Worm (Caenorhabditis elegans) whole organism, young adult: ENCODE data around the gene T01D1.5.
A peak's percentile ranks its signal among the peaks of the same experiment; 100 is the strongest.

Experiments
- D2030.7 ChIP-seq: fragments of 200-800 bp; sonication (Bioruptor generic); IDR thresholded peaks from 2 replicates; pipeline ENCODE4 v1.3.6; 2022; ENCODE audit warnings: missing genetic modification reagents, missing genetic modification characterization, missing compliant biosample characterization
- F33H1.4 ChIP-seq: fragments of 200-800 bp; sonication (Bioruptor generic); IDR thresholded peaks from 2 replicates; pipeline ENCODE4 v1.3.6; 2022; ENCODE audit warnings: missing genetic modification reagents, missing genetic modification characterization, missing compliant biosample characterization
- F39B2.1 ChIP-seq: fragments of 200-800 bp; sonication (Bioruptor generic); IDR thresholded peaks from 2 replicates; pipeline ENCODE4 v1.3.6; 2022; ENCODE audit warnings: missing genetic modification reagents, missing genetic modification characterization, missing compliant biosample characterization
- F52B5.7 ChIP-seq: sonication (generic microtip); optimal IDR thresholded peaks from 2 replicates; lab custom pipeline; 2016; ENCODE audit warnings: mild to moderate bottlenecking, missing genetic modification characterization, missing compliant biosample characterization
- F57C9.4 ChIP-seq: sonication (generic microtip); optimal IDR thresholded peaks from 2 replicates; lab custom pipeline; 2017; ENCODE audit warnings: mild to moderate bottlenecking, missing genetic modification characterization, missing compliant biosample characterization
- K12H6.12 ChIP-seq: fragments of 200-800 bp; sonication (Bioruptor generic); optimal IDR thresholded peaks from 2 replicates; lab custom pipeline; 2018; ENCODE audit warnings: mild to moderate bottlenecking, missing genetic modification characterization, missing compliant biosample characterization
- Y53F4B.3 ChIP-seq: fragments of 200-800 bp; sonication (Bioruptor generic); IDR thresholded peaks from 2 replicates; pipeline ENCODE4 v1.3.6; 2022; ENCODE audit warnings: missing genetic modification reagents, missing genetic modification characterization, missing compliant biosample characterization
- Y79H2A.3 ChIP-seq: fragments of 200-800 bp; sonication (Bioruptor generic); conservative IDR thresholded peaks from 2 replicates; pipeline ENCODE4 v1.3.6; 2022; ENCODE audit warnings: missing genetic modification reagents, missing genetic modification characterization, missing compliant biosample characterization
- aptf-3 ChIP-seq: fragments of 200-800 bp; sonication (Bioruptor generic); IDR thresholded peaks from 2 replicates; pipeline ENCODE4 v1.3.6; 2022; ENCODE audit warnings: missing genetic modification characterization, missing compliant biosample characterization
- atf-7 ChIP-seq: sonication (generic microtip); optimal IDR thresholded peaks from 2 replicates; lab custom pipeline; 2017; ENCODE audit warnings: mild to moderate bottlenecking, missing genetic modification characterization, missing compliant biosample characterization
- athp-1 ChIP-seq: sonication (generic microtip); optimal IDR thresholded peaks from 2 replicates; lab custom pipeline; 2017; ENCODE audit warnings: mild to moderate bottlenecking, missing genetic modification characterization, missing compliant biosample characterization
- cebp-1 ChIP-seq, 2 experiments: fragments of 200-800 bp in 1 of 2; sonication (Bioruptor generic) in 1 of 2; sonication (generic microtip) in 1 of 2; IDR thresholded peaks in 1 of 2; optimal IDR thresholded peaks in 1 of 2; 2 replicates each; pipeline versions ENCODE4 v1.3.6 to Lab custom; 2017 to 2022; ENCODE audit warnings: missing compliant biosample characterization in 2 of 2, missing genetic modification characterization in 2 of 2, mild to moderate bottlenecking in 1 of 2, missing genetic modification reagents in 1 of 2, moderate library complexity in 1 of 2
- ceh-27 ChIP-seq: fragments of 200-800 bp; sonication (Bioruptor generic); optimal IDR thresholded peaks from 2 replicates; lab custom pipeline; 2018; ENCODE audit warnings: mild to moderate bottlenecking, missing genetic modification characterization, moderate library complexity, missing compliant biosample characterization
- ceh-79 ChIP-seq: sonication (generic microtip); optimal IDR thresholded peaks from 2 replicates; lab custom pipeline; 2017; ENCODE audit warnings: mild to moderate bottlenecking, missing genetic modification characterization, missing compliant biosample characterization
- ceh-91 ChIP-seq: fragments of 200-800 bp; sonication (Bioruptor generic); IDR thresholded peaks from 2 replicates; pipeline ENCODE4 v1.3.6; 2022; ENCODE audit warnings: missing genetic modification reagents, missing genetic modification characterization, missing compliant biosample characterization
- fkh-3 ChIP-seq: sonication (generic microtip); optimal IDR thresholded peaks from 2 replicates; lab custom pipeline; 2016; ENCODE audit warnings: mild to moderate bottlenecking, missing genetic modification characterization, missing compliant biosample characterization
- gei-17 ChIP-seq: fragments of 200-800 bp; sonication (Bioruptor generic); optimal IDR thresholded peaks from 2 replicates; lab custom pipeline; 2018; ENCODE audit warnings: mild to moderate bottlenecking, missing genetic modification characterization, missing compliant biosample characterization
- hlh-12 ChIP-seq: sonication (generic microtip); optimal IDR thresholded peaks from 2 replicates; lab custom pipeline; 2016; ENCODE audit warnings: missing genetic modification characterization, missing compliant biosample characterization
- lin-35 ChIP-seq, 3 experiments: fragments of 150-350 bp in 2 of 3; sonication (generic microtip) in 1 of 3; optimal IDR thresholded peaks; 2 replicates each; lab custom pipeline; 2014 to 2018; ENCODE audit warnings: missing biosample characterization in 3 of 3, missing genetic modification characterization in 3 of 3, missing genetic modification reagents in 3 of 3
- lin-54 ChIP-seq: fragments of 200-800 bp; sonication (Bioruptor generic); optimal IDR thresholded peaks from 2 replicates; lab custom pipeline; 2018; ENCODE audit warnings: mild to moderate bottlenecking, missing genetic modification characterization, missing compliant biosample characterization
- lsl-1 ChIP-seq: fragments of 200-800 bp; sonication (Bioruptor generic); optimal IDR thresholded peaks from 2 replicates; lab custom pipeline; 2018; ENCODE audit warnings: mild to moderate bottlenecking, missing genetic modification characterization, moderate library complexity, missing compliant biosample characterization
- lsy-27 ChIP-seq: sonication (generic microtip); optimal IDR thresholded peaks from 2 replicates; lab custom pipeline; 2017; ENCODE audit warnings: missing genetic modification characterization, mild to moderate bottlenecking, missing compliant biosample characterization, antibody characterized with exemption, missing genotype, borderline replicate concordance; ENCODE audit not compliant: insufficient read depth
- madf-6 ChIP-seq: fragments of 200-800 bp; sonication (Bioruptor generic); IDR thresholded peaks from 2 replicates; pipeline ENCODE4 v1.3.6; 2022; ENCODE audit warnings: missing genetic modification reagents, missing genetic modification characterization, missing compliant biosample characterization
- madf-8 ChIP-seq: fragments of 200-800 bp; sonication (Bioruptor generic); conservative IDR thresholded peaks from 2 replicates; pipeline ENCODE4 v1.3.6; 2022; ENCODE audit warnings: missing genetic modification reagents, missing genetic modification characterization, missing compliant biosample characterization
- pbrm-1 ChIP-seq: fragments of 200-800 bp; sonication (Bioruptor generic); IDR thresholded peaks from 2 replicates; pipeline ENCODE4 v1.3.6; 2022; ENCODE audit warnings: missing genetic modification reagents, missing genetic modification characterization, missing compliant biosample characterization
- rcor-1 ChIP-seq: fragments of 200-800 bp; sonication (Bioruptor generic); IDR thresholded peaks from 2 replicates; pipeline ENCODE4 v1.3.6; 2022; ENCODE audit warnings: missing genetic modification reagents, missing genetic modification characterization, missing compliant biosample characterization
- rec-8 ChIP-seq, 2 experiments: sonication (generic microtip); optimal IDR thresholded peaks; 2 replicates each; lab custom pipeline; 2016; ENCODE audit warnings: mild to moderate bottlenecking in 2 of 2, missing genetic modification characterization in 2 of 2, missing genetic modification reagents in 2 of 2, missing genotype in 2 of 2, missing biosample characterization in 1 of 2, missing compliant biosample characterization in 1 of 2, moderate library complexity in 1 of 2
- sea-2 ChIP-seq: fragments of 200-800 bp; sonication (Bioruptor generic); IDR thresholded peaks from 2 replicates; pipeline ENCODE4 v1.3.6; 2022; ENCODE audit warnings: missing genetic modification characterization, missing compliant biosample characterization
- snpc-3.4 ChIP-seq: sonication (generic microtip); optimal IDR thresholded peaks from 2 replicates; lab custom pipeline; 2017; ENCODE audit warnings: missing genetic modification characterization, mild to moderate bottlenecking, missing compliant biosample characterization, antibody characterized with exemption, moderate library complexity, missing genotype, missing genetic modification reagents
- snpc-4 ChIP-seq, 5 experiments: fragments of 150-350 bp in 1 of 5; sonication (generic microtip) in 4 of 5; optimal IDR thresholded peaks; 2 replicates each; lab custom pipeline; 2014 to 2018; ENCODE audit warnings: missing genetic modification characterization in 5 of 5, missing biosample characterization in 3 of 5, antibody characterized with exemption in 2 of 5, mild to moderate bottlenecking in 2 of 5, missing compliant biosample characterization in 2 of 5, missing genotype in 2 of 5, moderate library complexity in 2 of 5, missing genetic modification reagents in 1 of 5
- somi-1 ChIP-seq: fragments of 200-800 bp; sonication (Bioruptor generic); optimal IDR thresholded peaks from 2 replicates; lab custom pipeline; 2018; ENCODE audit warnings: mild to moderate bottlenecking, missing genetic modification characterization, missing compliant biosample characterization
- sptf-2 ChIP-seq: fragments of 200-800 bp; sonication (Bioruptor generic); optimal IDR thresholded peaks from 2 replicates; lab custom pipeline; 2018; ENCODE audit warnings: mild to moderate bottlenecking, missing genetic modification characterization, missing compliant biosample characterization
- xnd-1 ChIP-seq: sonication (generic microtip); optimal IDR thresholded peaks from 2 replicates; lab custom pipeline; 2016; ENCODE audit warnings: missing genotype, missing genetic modification reagents, missing genetic modification characterization, missing compliant biosample characterization
- zfh-2 ChIP-seq: fragments of 200-800 bp; sonication (Bioruptor generic); conservative IDR thresholded peaks from 2 replicates; pipeline ENCODE4 v1.3.6; 2022; ENCODE audit warnings: missing genetic modification reagents, missing genetic modification characterization, missing compliant biosample characterization
- ztf-18 ChIP-seq: sonication (generic microtip); optimal IDR thresholded peaks from 2 replicates; lab custom pipeline; 2016; ENCODE audit warnings: missing genotype, mild to moderate bottlenecking, missing genetic modification characterization, missing compliant biosample characterization
- ztf-22 ChIP-seq: fragments of 200-800 bp; sonication (Bioruptor generic); optimal IDR thresholded peaks from 2 replicates; lab custom pipeline; 2018; ENCODE audit warnings: mild to moderate bottlenecking, missing genetic modification characterization, moderate library complexity, missing compliant biosample characterization
- ztf-26 ChIP-seq: sonication (generic microtip); optimal IDR thresholded peaks from 2 replicates; lab custom pipeline; 2017; ENCODE audit warnings: missing genetic modification characterization, missing compliant biosample characterization
- ztf-6 ChIP-seq: fragments of 200-800 bp; sonication (Bioruptor generic); IDR thresholded peaks from 2 replicates; pipeline ENCODE4 v1.3.6; 2022; ENCODE audit warnings: missing genetic modification reagents, missing genetic modification characterization, missing compliant biosample characterization

Gene T01D1.5

ce11 chrII:221212-221611 is 32.3 kb upstream of the T01D1.5 start (continued):
- TF ChIP-seq F39B2.1 (GFP tag; lab: Robert Waterston, UW): no peak
- TF ChIP-seq sea-2 (GFP tag; lab: Robert Waterston, UW): 0 out of 2 replicates have a peak, but pooled peaks have one; percentile 37
- TF ChIP-seq fkh-3: no peak
- no peak for TF ChIP-seq snpc-4 (GFP tag; optimal IDR thresholded peaks at IDR 0.05; lab: Kevin White, UChicago)
- TF ChIP-seq snpc-4 (tag; optimal IDR thresholded peaks at IDR 0.05; lab: Kevin White, UChicago): peak in 3 of 4 experiments; percentile 4 to 67 (median 31)
- no peak for TF ChIP-seq F52B5.7 (tag; lab: Kevin White, UChicago)
- TF ChIP-seq, all 124 proteins: peak for 37

- TF ChIP-seq ztf-22 (GFP tag; lab: Kevin White, UChicago): no peak
- TF ChIP-seq pbrm-1 (GFP tag; lab: Robert Waterston, UW): no peak
- peak; percentile 47; the same call in 1 of the 2 replicates for TF ChIP-seq madf-6 (GFP tag; lab: Robert Waterston, UW)
- no peak for TF ChIP-seq somi-1 (GFP tag; lab: Kevin White, UChicago)
- peak; percentile 13; the same call in 1 of the 2 replicates for TF ChIP-seq D2030.7 (GFP tag; lab: Robert Waterston, UW)
- TF ChIP-seq F33H1.4 (GFP tag; lab: Robert Waterston, UW): peak; percentile 75
- TF ChIP-seq cebp-1 (GFP tag; IDR thresholded peaks at IDR 0.05; lab: Robert Waterston, UW): no peak
- TF ChIP-seq cebp-1 (tag; optimal IDR thresholded peaks at IDR 0.05; lab: Kevin White, UChicago): peak; percentile 35
- TF ChIP-seq xnd-1 (tag; lab: Kevin White, UChicago): peak; percentile 80
- TF ChIP-seq madf-8: peak; percentile 45
- peak; percentile 90 for TF ChIP-seq lsl-1
Measured at ce11 chrII:220602-221001, 31.7 kb upstream of the T01D1.5 start, which contains the start of gene ubxn-3. TSS of gene ubxn-3 (minus strand) at chrII:220667.

- TF ChIP-seq lin-35 (GFP tag; optimal IDR thresholded peaks at IDR 0.05; lab: Kevin White, UChicago) (no peak), zfh-2 (GFP tag; lab: Robert Waterston, UW) (peak; percentile 44; the same call in 1 of the 2 replicates), snpc-3.4 (no peak), D2030.7 (GFP tag; lab: Robert Waterston, UW) (no peak), ceh-79 (tag; lab: Kevin White, UChicago) (no peak)
Measured at ce11 chrII:219846-220503, 31.1 kb upstream of the T01D1.5 start.

DNA sequence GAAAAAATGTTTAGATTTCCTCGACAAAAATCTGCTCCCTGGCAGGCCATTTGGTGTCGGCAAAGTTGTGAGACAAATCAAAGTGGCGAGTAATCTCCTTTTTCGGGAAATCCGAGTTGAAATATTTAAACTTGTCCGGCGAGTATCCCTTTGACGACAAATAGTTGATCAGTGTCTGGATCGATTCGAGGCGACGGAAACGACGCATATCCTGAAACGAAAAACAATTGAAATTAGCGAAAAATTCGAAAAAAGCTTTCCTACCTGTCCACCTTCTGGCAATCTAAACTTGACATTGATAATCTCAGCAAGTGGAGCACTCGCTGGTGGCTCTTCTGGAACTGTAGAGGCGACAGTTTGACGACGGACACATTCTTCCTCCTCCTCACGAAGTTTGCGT is 28.4 kb upstream of the T01D1.5 start:
- TF ChIP-seq sptf-2 (GFP tag; lab: Kevin White, UChicago) (no peak), hlh-12 (tag; lab: Kevin White, UChicago) (no peak), atf-7 (no peak), lin-54 (GFP tag; lab: Kevin White, UChicago) (no peak), aptf-3 (GFP tag; lab: Robert Waterston, UW) (no peak), F57C9.4 (tag; lab: Kevin White, UChicago) (no peak), ceh-91 (no peak), athp-1 (tag; lab: Kevin White, UChicago) (no peak), rcor-1 (GFP tag; lab: Robert Waterston, UW) (no peak)

DNA sequence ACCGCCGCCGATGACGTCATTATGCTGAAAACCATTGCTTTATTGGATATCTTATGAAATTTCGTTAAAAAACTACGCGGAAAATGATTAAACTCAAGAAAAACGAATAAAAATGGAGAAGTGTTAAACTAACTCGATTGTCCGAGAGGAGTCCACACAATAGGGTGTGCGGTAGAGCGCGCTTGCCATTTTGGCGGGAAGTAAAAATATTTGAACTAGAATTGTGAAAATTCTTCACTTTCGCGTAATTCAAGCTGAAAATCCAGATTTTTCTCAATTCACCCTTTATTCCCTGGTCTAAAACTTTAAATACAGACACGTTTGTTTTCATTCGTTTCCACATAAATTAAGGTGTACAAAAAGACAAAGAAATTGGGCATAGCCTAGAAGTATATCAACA is 27.7 kb upstream of the T01D1.5 start, which contains the start of gene F48A11.4:
Gene F48A11.4 (minus strand): TSS at position 24 of the 400 bp plus-strand sequence.
- no peak for TF ChIP-seq Y53F4B.3
- TF ChIP-seq ztf-6: no peak
- TF ChIP-seq F39B2.1 (GFP tag; lab: Robert Waterston, UW): no peak
- peak; percentile 82 for TF ChIP-seq madf-6 (GFP tag; lab: Robert Waterston, UW)
- no peak for TF ChIP-seq lsy-27
- TF ChIP-seq ceh-79 (tag; lab: Kevin White, UChicago): peak; percentile 28
- TF ChIP-seq F57C9.4 (tag; lab: Kevin White, UChicago): peak; percentile 78
- TF ChIP-seq somi-1 (GFP tag; lab: Kevin White, UChicago): peak; percentile 24
- peak; percentile 73 for TF ChIP-seq gei-17 (GFP tag; lab: Kevin White, UChicago)
- 0 out of 2 replicates have a peak, but pooled peaks have one; percentile 41 for TF ChIP-seq Y79H2A.3 (GFP tag; lab: Robert Waterston, UW)
- peak in 1 of 2 experiments; percentile 40 for TF ChIP-seq rec-8 (tag; optimal IDR thresholded peaks at IDR 0.05; lab: Kevin White, UChicago)
- peak; percentile 47 for TF ChIP-seq xnd-1 (tag; lab: Kevin White, UChicago)
- peak; percentile 68 for TF ChIP-seq K12H6.12 (tag; lab: Kevin White, UChicago)
- peak; percentile 61 for TF ChIP-seq ztf-18
- TF ChIP-seq F33H1.4 (GFP tag; lab: Robert Waterston, UW): peak; percentile 70
- TF ChIP-seq ztf-26 (tag; lab: Kevin White, UChicago): peak; percentile 90
- peak; percentile 76 for TF ChIP-seq ceh-27 (GFP tag; lab: Kevin White, UChicago)
